Fruit fly (Drosophila melanogaster) whole organism, embryonic: ENCODE measurements around the gene RabX5.
A peak's percentile ranks its signal among the peaks of the same experiment; 100 is the strongest.

Experiments used
- CG10274 ChIP-seq: fragments of 200-800 bp; sonication (Bioruptor generic); optimal IDR thresholded peaks from 3 replicates; lab custom pipeline; 2017; ENCODE audit warnings: missing biosample characterization, mild to moderate bottlenecking, missing genetic modification characterization
- CG10366 ChIP-seq: fragments of 200-800 bp; sonication (Bioruptor generic); IDR thresholded peaks from 2 replicates; pipeline ENCODE4 v1.3.6; 2022; ENCODE audit warnings: missing biosample characterization, missing genetic modification characterization
- CG11504 ChIP-seq: fragments of 200-800 bp; sonication (Bioruptor generic); optimal IDR thresholded peaks from 3 replicates; lab custom pipeline; 2019; ENCODE audit warnings: missing biosample characterization, mild to moderate bottlenecking, missing genetic modification characterization, moderate library complexity
- CG13775 ChIP-seq: fragments of 200-800 bp; sonication (Bioruptor generic); optimal IDR thresholded peaks from 3 replicates; lab custom pipeline; 2017; ENCODE audit warnings: missing biosample characterization, mild to moderate bottlenecking, missing genetic modification characterization
- CG1529 ChIP-seq: fragments of 200-800 bp; sonication (Bioruptor generic); optimal IDR thresholded peaks from 3 replicates; lab custom pipeline; 2018; ENCODE audit warnings: missing biosample characterization, missing genetic modification characterization
- CG1602 ChIP-seq: fragments of 200-800 bp; sonication (Bioruptor generic); optimal IDR thresholded peaks from 3 replicates; lab custom pipeline; 2016; ENCODE audit warnings: missing biosample characterization, missing genetic modification characterization
- CG17912 ChIP-seq: fragments of 200-800 bp; sonication (Bioruptor generic); optimal IDR thresholded peaks from 2 replicates; lab custom pipeline; 2018; ENCODE audit warnings: missing biosample characterization, mild to moderate bottlenecking, missing genetic modification characterization
- CG1832 ChIP-seq: fragments of 200-800 bp; sonication (Bioruptor generic); optimal IDR thresholded peaks from 2 replicates; lab custom pipeline; 2017; ENCODE audit warnings: missing biosample characterization, mild to moderate bottlenecking, missing genetic modification characterization, inconsistent platforms
- CG18619 ChIP-seq: fragments of 200-800 bp; sonication (Bioruptor generic); optimal IDR thresholded peaks from 3 replicates; lab custom pipeline; 2017; ENCODE audit warnings: missing biosample characterization, mild to moderate bottlenecking, missing genetic modification characterization
- CG2202 ChIP-seq: fragments of 200-800 bp; sonication (Bioruptor generic); optimal IDR thresholded peaks from 2 replicates; lab custom pipeline; 2018; ENCODE audit warnings: missing biosample characterization, mild to moderate bottlenecking, missing genetic modification characterization
- CG32532 ChIP-seq: fragments of 200-800 bp; sonication (Bioruptor generic); IDR thresholded peaks from 2 replicates; pipeline ENCODE4 v1.3.6; 2022; ENCODE audit warnings: missing biosample characterization, missing genetic modification characterization
- CG3407 ChIP-seq: fragments of 200-800 bp; sonication (Bioruptor generic); optimal IDR thresholded peaks from 2 replicates; lab custom pipeline; 2018; ENCODE audit warnings: missing biosample characterization, mild to moderate bottlenecking, missing genetic modification characterization
- CG43689 ChIP-seq: fragments of 200-800 bp; sonication (Bioruptor generic); IDR thresholded peaks from 2 replicates; pipeline ENCODE4 v1.3.6; 2022; ENCODE audit warnings: missing biosample characterization, missing genetic modification characterization
- CG4707 ChIP-seq: fragments of 200-800 bp; sonication (Bioruptor generic); optimal IDR thresholded peaks from 2 replicates; lab custom pipeline; 2018; ENCODE audit warnings: missing biosample characterization, mild to moderate bottlenecking, missing genetic modification characterization, moderate library complexity
- CG4820 ChIP-seq: fragments of 200-800 bp; sonication (Bioruptor generic); optimal IDR thresholded peaks from 3 replicates; lab custom pipeline; 2016; ENCODE audit warnings: missing biosample characterization, missing genetic modification characterization
- CG4854 ChIP-seq: fragments of 200-800 bp; sonication (Bioruptor generic); optimal IDR thresholded peaks from 2 replicates; lab custom pipeline; 2016; ENCODE audit warnings: missing biosample characterization, missing genetic modification characterization, inconsistent platforms
- CG6765 ChIP-seq: fragments of 200-800 bp; sonication (Bioruptor generic); optimal IDR thresholded peaks from 3 replicates; lab custom pipeline; 2017; ENCODE audit warnings: missing biosample characterization, mild to moderate bottlenecking, missing genetic modification characterization
- CG6813 ChIP-seq: fragments of 200-800 bp; sonication (Bioruptor generic); optimal IDR thresholded peaks from 2 replicates; lab custom pipeline; 2017; ENCODE audit warnings: missing biosample characterization, missing genetic modification characterization, mild to moderate bottlenecking, moderate library complexity, missing genetic modification reagents
- CG8290 ChIP-seq, 3 experiments: fragments of 200-800 bp; sonication (Bioruptor generic); optimal IDR thresholded peaks; 2 replicates each; lab custom pipeline; 2016 to 2019; ENCODE audit warnings: missing biosample characterization in 3 of 3, missing genetic modification characterization in 3 of 3, mild to moderate bottlenecking in 2 of 3, moderate library complexity in 1 of 3
- CG9727 ChIP-seq: fragments of 200-800 bp; sonication (Bioruptor generic); optimal IDR thresholded peaks from 3 replicates; lab custom pipeline; 2017; ENCODE audit warnings: missing biosample characterization, mild to moderate bottlenecking, missing genetic modification characterization
- Ets65A ChIP-seq: fragments of 200-800 bp; sonication (Bioruptor generic); peaks from one replicate; lab custom pipeline; 2016; ENCODE audit warnings: missing biosample characterization, missing genetic modification characterization
- Ets97D ChIP-seq: fragments of 200-800 bp; sonication (Bioruptor generic); optimal IDR thresholded peaks from 3 replicates; lab custom pipeline; 2016; ENCODE audit warnings: missing biosample characterization, missing genetic modification characterization
- Hr51 ChIP-seq, 2 experiments: fragments of 200-800 bp; sonication (Bioruptor generic); optimal IDR thresholded peaks; 2 replicates in 1 of 2; 3 replicates in 1 of 2; lab custom pipeline; 2016 to 2018; ENCODE audit warnings: missing biosample characterization in 2 of 2, missing genetic modification characterization in 2 of 2, mild to moderate bottlenecking in 1 of 2, moderate library complexity in 1 of 2
- Jarid2 ChIP-seq: fragments of 200-800 bp; sonication (Bioruptor generic); optimal IDR thresholded peaks from 3 replicates; lab custom pipeline; 2017; ENCODE audit warnings: mild to moderate bottlenecking, missing biosample characterization, missing genetic modification reagents, missing genetic modification characterization
- Lpt ChIP-seq: fragments of >200 bp; optimal IDR thresholded peaks from 2 replicates; lab custom pipeline; 2018; ENCODE audit warnings: missing biosample characterization, missing genetic modification characterization
- Mad ChIP-seq: fragments of 200-800 bp; sonication (Bioruptor generic); optimal IDR thresholded peaks from 2 replicates; lab custom pipeline; 2016; ENCODE audit warnings: missing biosample characterization, missing genetic modification characterization
- Med ChIP-seq: fragments of 200-800 bp; sonication (Bioruptor generic); peaks from one replicate; lab custom pipeline; 2016; ENCODE audit warnings: missing biosample characterization, missing genetic modification characterization, mild to moderate bottlenecking, inconsistent platforms, moderate library complexity
- Poxn ChIP-seq: fragments of 200-800 bp; sonication (Bioruptor generic); IDR thresholded peaks from 2 replicates; pipeline ENCODE4 v1.3.6; 2022; ENCODE audit warnings: missing biosample characterization, missing genetic modification characterization
- Rfx ChIP-seq: fragments of 200-800 bp; sonication (Bioruptor generic); IDR thresholded peaks from 2 replicates; pipeline ENCODE4 v1.3.6; 2022; ENCODE audit warnings: missing biosample characterization, missing genetic modification characterization
- Sox100B ChIP-seq: fragments of 200-800 bp; sonication (Bioruptor generic); optimal IDR thresholded peaks from 3 replicates; lab custom pipeline; 2018; ENCODE audit warnings: missing biosample characterization, mild to moderate bottlenecking, missing genetic modification characterization
- ash1 ChIP-seq: fragments of 200-800 bp; sonication (Bioruptor generic); optimal IDR thresholded peaks from 2 replicates; lab custom pipeline; 2018; ENCODE audit warnings: missing biosample characterization, mild to moderate bottlenecking, missing genetic modification characterization
- cg ChIP-seq: fragments of 200-800 bp; sonication (Bioruptor generic); optimal IDR thresholded peaks from 3 replicates; lab custom pipeline; 2019; ENCODE audit warnings: missing biosample characterization, mild to moderate bottlenecking, missing genetic modification characterization, moderate library complexity
- chif ChIP-seq, 2 experiments: fragments of 200-800 bp; sonication (Bioruptor generic); optimal IDR thresholded peaks; 3 replicates each; lab custom pipeline; 2016; ENCODE audit warnings: missing biosample characterization in 2 of 2, missing genetic modification characterization in 2 of 2
- chm ChIP-seq: fragments of 200-800 bp; sonication (Bioruptor generic); IDR thresholded peaks from 2 replicates; pipeline ENCODE4 v1.3.6; 2022; ENCODE audit warnings: missing biosample characterization, missing genetic modification characterization
- corto ChIP-seq: fragments of 200-800 bp; sonication (Bioruptor generic); optimal IDR thresholded peaks from 2 replicates; lab custom pipeline; 2016; ENCODE audit warnings: missing biosample characterization, mild to moderate bottlenecking, missing genetic modification characterization, moderate library complexity
- esg ChIP-seq: fragments of 200-800 bp; sonication (Bioruptor generic); conservative IDR thresholded peaks from 2 replicates; pipeline ENCODE4 v1.3.6; 2022; ENCODE audit warnings: missing biosample characterization, missing genetic modification characterization
- fd64A ChIP-seq: fragments of 200-800 bp; sonication (Bioruptor generic); optimal IDR thresholded peaks from 3 replicates; lab custom pipeline; 2018; ENCODE audit warnings: missing biosample characterization, mild to moderate bottlenecking, missing genetic modification characterization
- ftz-f1 ChIP-seq: fragments of 200-800 bp; sonication (Bioruptor generic); optimal IDR thresholded peaks from 2 replicates; lab custom pipeline; 2016; ENCODE audit warnings: missing biosample characterization, missing genetic modification characterization
- grau ChIP-seq: fragments of 200-800 bp; optimal IDR thresholded peaks from 3 replicates; lab custom pipeline; 2019; ENCODE audit warnings: missing biosample characterization, mild to moderate bottlenecking, missing genetic modification characterization, moderate library complexity
- kay ChIP-seq: fragments of 200-800 bp; sonication (Bioruptor generic); optimal IDR thresholded peaks from 2 replicates; lab custom pipeline; 2016; ENCODE audit warnings: missing biosample characterization, missing genetic modification characterization
- ken ChIP-seq: fragments of 200-800 bp; sonication (Bioruptor generic); IDR thresholded peaks from 3 replicates; pipeline ENCODE4 v1.3.6; 2022; ENCODE audit warnings: missing biosample characterization, missing genetic modification characterization
- mirr ChIP-seq: fragments of 200-800 bp; sonication (Bioruptor generic); optimal IDR thresholded peaks from 3 replicates; lab custom pipeline; 2018; ENCODE audit warnings: missing biosample characterization, mild to moderate bottlenecking, missing genetic modification characterization
- pan ChIP-seq, 4 experiments: fragments of >200 bp in 3 of 4; fragments of 200-800 bp in 1 of 4; sonication (Bioruptor generic) in 1 of 4; optimal IDR thresholded peaks in 3 of 4; IDR thresholded peaks in 1 of 4; 2 replicates each; pipeline versions ENCODE4 v1.3.6 to Lab custom; 2017 to 2022; ENCODE audit warnings: missing biosample characterization in 2 of 4, missing genetic modification characterization in 2 of 4, mixed read lengths in 1 of 4
- phol ChIP-seq: fragments of 200-800 bp; sonication (Bioruptor generic); optimal IDR thresholded peaks from 3 replicates; lab custom pipeline; 2018; ENCODE audit warnings: missing biosample characterization, mild to moderate bottlenecking, missing genetic modification characterization, moderate library complexity
- pum ChIP-seq: fragments of 200-800 bp; sonication (Bioruptor generic); optimal IDR thresholded peaks from 2 replicates; lab custom pipeline; 2016; ENCODE audit warnings: missing biosample characterization, missing genetic modification characterization
- ranshi ChIP-seq: fragments of 200-800 bp; sonication (Bioruptor generic); IDR thresholded peaks from 2 replicates; pipeline ENCODE4 v1.3.6; 2022; ENCODE audit warnings: missing biosample characterization, missing genetic modification characterization
- salm ChIP-seq: fragments of 200-800 bp; sonication (Bioruptor generic); optimal IDR thresholded peaks from 2 replicates; lab custom pipeline; 2018; ENCODE audit warnings: missing biosample characterization, mild to moderate bottlenecking, missing genetic modification characterization
- sisA ChIP-seq: fragments of 200-800 bp; sonication (Bioruptor generic); IDR thresholded peaks from 2 replicates; pipeline ENCODE4 v1.3.6; 2022; ENCODE audit warnings: missing biosample characterization, missing genetic modification characterization
- slou ChIP-seq: fragments of 200-800 bp; sonication (Bioruptor generic); optimal IDR thresholded peaks from 3 replicates; lab custom pipeline; 2016; ENCODE audit warnings: missing biosample characterization, missing genetic modification characterization
- ssp ChIP-seq: fragments of 200-800 bp; sonication (Bioruptor generic); IDR thresholded peaks from 2 replicates; pipeline ENCODE4 v1.3.6; 2022; ENCODE audit warnings: missing biosample characterization, missing genetic modification characterization

The RabX5 gene

dm6 chr3L:1665544-1665943, 4.4 kb downstream of the RabX5 start:
- no peak for TF ChIP-seq Mad (GFP tag; lab: Kevin White, UChicago)
- no peak for TF ChIP-seq Sox100B (GFP tag; lab: Kevin White, UChicago)
- 0 out of 2 replicates have a peak, but pooled peaks have one; percentile 37 for TF ChIP-seq chm (GFP tag; lab: Robert Waterston, UW)
- no peak for TF ChIP-seq corto (GFP tag; lab: Kevin White, UChicago)
- TF ChIP-seq Ets65A (GFP tag; lab: Kevin White, UChicago): peak; percentile 91
- peak; percentile 4 for TF ChIP-seq CG1832 (GFP tag; lab: Kevin White, UChicago)
- peak; percentile 73 for TF ChIP-seq Med (GFP tag; lab: Kevin White, UChicago)
- no peak for TF ChIP-seq CG4707 (GFP tag; lab: Kevin White, UChicago)

- TF ChIP-seq CG1602 (GFP tag; lab: Kevin White, UChicago): no peak
- TF ChIP-seq CG11504 (tag; lab: Kevin White, UChicago): no peak
- no peak for TF ChIP-seq ken (GFP tag; lab: Robert Waterston, UW)
- no peak for TF ChIP-seq mirr (GFP tag; lab: Kevin White, UChicago)
- TF ChIP-seq cg: no peak
- TF ChIP-seq CG4820 (GFP tag; lab: Kevin White, UChicago): no peak
- TF ChIP-seq CG43689 (GFP tag; lab: Robert Waterston, UW): no peak
- TF ChIP-seq ssp (GFP tag; lab: Robert Waterston, UW): no peak
- TF ChIP-seq CG10366 (GFP tag; lab: Robert Waterston, UW): no peak
- no peak for TF ChIP-seq CG4854 (GFP tag; lab: Kevin White, UChicago)
- TF ChIP-seq CG3407 (GFP tag; lab: Kevin White, UChicago): no peak
- TF ChIP-seq pan (optimal IDR thresholded peaks at IDR 0.05; lab: Kevin White, UChicago): no peak
- TF ChIP-seq pan (GFP tag; optimal IDR thresholded peaks at IDR 0.05 in 1 of 2, IDR thresholded peaks at IDR 0.05 in 1 of 2): no peak
- TF ChIP-seq CG10274: no peak
- TF ChIP-seq CG9727 (GFP tag; lab: Kevin White, UChicago): no peak
- TF ChIP-seq CG13775 (GFP tag; lab: Kevin White, UChicago): no peak
- TF ChIP-seq fd64A (GFP tag; lab: Kevin White, UChicago): no peak
- peak; percentile 58 for TF ChIP-seq Ets97D (GFP tag; lab: Kevin White, UChicago)
- TF ChIP-seq CG1529 (GFP tag; lab: Kevin White, UChicago): no peak
- TF ChIP-seq CG6765 (GFP tag; lab: Kevin White, UChicago): no peak
- no peak for TF ChIP-seq CG18619
- TF ChIP-seq ash1 (GFP tag; lab: Kevin White, UChicago): no peak
- TF ChIP-seq Lpt: no peak
- TF ChIP-seq chif (GFP tag; optimal IDR thresholded peaks at IDR 0.05; lab: Kevin White, UChicago): no peak
- TF ChIP-seq CG6813 (GFP tag; lab: Kevin White, UChicago): no peak
- no peak for TF ChIP-seq CG8290 (GFP tag; optimal IDR thresholded peaks at IDR 0.05; lab: Kevin White, UChicago)
- TF ChIP-seq CG8290 (tag; optimal IDR thresholded peaks at IDR 0.05; lab: Kevin White, UChicago): no peak
- TF ChIP-seq CG2202 (tag; lab: Kevin White, UChicago): no peak
- no peak for TF ChIP-seq Rfx (GFP tag; lab: Robert Waterston, UW)
- no peak for TF ChIP-seq sisA (GFP tag; lab: Robert Waterston, UW)
- peak; percentile 2 for TF ChIP-seq CG17912 (GFP tag; lab: Kevin White, UChicago)
- no peak for TF ChIP-seq Hr51 (GFP tag; optimal IDR thresholded peaks at IDR 0.05; lab: Kevin White, UChicago)
- TF ChIP-seq CG32532 (GFP tag; lab: Robert Waterston, UW): no peak
- no peak for TF ChIP-seq Jarid2
- no peak for TF ChIP-seq ranshi (GFP tag; lab: Robert Waterston, UW)
- no peak for TF ChIP-seq slou (GFP tag; lab: Kevin White, UChicago)
- no peak for TF ChIP-seq salm
- TF ChIP-seq kay (GFP tag; lab: Kevin White, UChicago): no peak
- TF ChIP-seq pum (GFP tag; lab: Kevin White, UChicago): no peak
- TF ChIP-seq phol (tag; lab: Kevin White, UChicago): peak; percentile 53
- TF ChIP-seq Poxn (GFP tag; lab: Robert Waterston, UW): no peak
- no peak for TF ChIP-seq esg (GFP tag; lab: Robert Waterston, UW)
- peak; percentile 4 for TF ChIP-seq grau
- no peak for TF ChIP-seq ftz-f1
Measured at dm6 chr3L:1664876-1665275, 5.0 kb downstream of the RabX5 start, which contains the start of the genes Srrm234 and CG7974. Gene Srrm234, minus strand, starts transcription at chr3L:1665064. Gene CG7974, plus strand, starts transcription at chr3L:1665138.
